Worm (Caenorhabditis elegans) whole organism, young adult: ENCODE measurements around the gene F16F9.3.

Experiments
- C06A6.2 ChIP-seq: fragments of 200-800 bp; sonication (Bioruptor generic); conservative IDR thresholded peaks from 2 replicates; pipeline ENCODE4 v1.3.6; 2022; ENCODE audit warnings: missing genetic modification characterization, missing compliant biosample characterization
- F22D6.2 ChIP-seq: sonication (generic microtip); optimal IDR thresholded peaks from 2 replicates; lab custom pipeline; 2016; ENCODE audit warnings: mild to moderate bottlenecking, missing genetic modification characterization, missing compliant biosample characterization
- F23B12.7 ChIP-seq: sonication (generic microtip); optimal IDR thresholded peaks from 2 replicates; lab custom pipeline; 2017; ENCODE audit warnings: missing genetic modification characterization, mild to moderate bottlenecking, missing compliant biosample characterization, antibody characterized with exemption, moderate library complexity; ENCODE audit not compliant: insufficient read depth
- F33H1.4 ChIP-seq: fragments of 200-800 bp; sonication (Bioruptor generic); IDR thresholded peaks from 2 replicates; pipeline ENCODE4 v1.3.6; 2022; ENCODE audit warnings: missing genetic modification reagents, missing genetic modification characterization, missing compliant biosample characterization
- F55B11.4 ChIP-seq: sonication (generic microtip); optimal IDR thresholded peaks from 2 replicates; lab custom pipeline; 2016; ENCODE audit warnings: missing compliant biosample characterization, missing genetic modification characterization, borderline replicate concordance; ENCODE audit not compliant: insufficient read depth
- K11D2.4 ChIP-seq: fragments of 200-800 bp; sonication (Bioruptor generic); IDR thresholded peaks from 2 replicates; pipeline ENCODE4 v1.3.6; 2022; ENCODE audit warnings: missing genetic modification reagents, missing genetic modification characterization, missing compliant biosample characterization
- K12H6.12 ChIP-seq: fragments of 200-800 bp; sonication (Bioruptor generic); optimal IDR thresholded peaks from 2 replicates; lab custom pipeline; 2018; ENCODE audit warnings: mild to moderate bottlenecking, missing genetic modification characterization, missing compliant biosample characterization
- Y56A3A.18 ChIP-seq: fragments of 200-800 bp; sonication (Bioruptor generic); IDR thresholded peaks from 2 replicates; pipeline ENCODE4 v1.3.6; 2022; ENCODE audit warnings: missing genetic modification reagents, missing genetic modification characterization, missing compliant biosample characterization
- aptf-3 ChIP-seq: fragments of 200-800 bp; sonication (Bioruptor generic); IDR thresholded peaks from 2 replicates; pipeline ENCODE4 v1.3.6; 2022; ENCODE audit warnings: missing genetic modification characterization, missing compliant biosample characterization
- atf-7 ChIP-seq: sonication (generic microtip); optimal IDR thresholded peaks from 2 replicates; lab custom pipeline; 2017; ENCODE audit warnings: mild to moderate bottlenecking, missing genetic modification characterization, missing compliant biosample characterization
- ccch-3 ChIP-seq: fragments of 200-800 bp; sonication (Bioruptor generic); optimal IDR thresholded peaks from 2 replicates; lab custom pipeline; 2018; ENCODE audit warnings: mild to moderate bottlenecking, missing genetic modification characterization, missing compliant biosample characterization
- cebp-2 ChIP-seq: fragments of 200-800 bp; sonication (Bioruptor generic); IDR thresholded peaks from 2 replicates; pipeline ENCODE4 v1.3.6; 2022; ENCODE audit warnings: missing genetic modification characterization, missing compliant biosample characterization
- ceh-91 ChIP-seq: fragments of 200-800 bp; sonication (Bioruptor generic); IDR thresholded peaks from 2 replicates; pipeline ENCODE4 v1.3.6; 2022; ENCODE audit warnings: missing genetic modification reagents, missing genetic modification characterization, missing compliant biosample characterization
- dpl-1 ChIP-seq: fragments of 150-350 bp; optimal IDR thresholded peaks from 2 replicates; lab custom pipeline; 2014; ENCODE audit warnings: missing biosample characterization, missing genetic modification reagents, missing genetic modification characterization
- egl-18 ChIP-seq: fragments of 200-800 bp; sonication (Bioruptor generic); IDR thresholded peaks from 2 replicates; pipeline ENCODE4 v1.3.6; 2022; ENCODE audit warnings: missing genetic modification reagents, missing genetic modification characterization, missing compliant biosample characterization
- egl-44 ChIP-seq: fragments of 200-800 bp; sonication (Bioruptor generic); IDR thresholded peaks from 2 replicates; pipeline ENCODE4 v1.3.6; 2022; ENCODE audit warnings: missing genetic modification reagents, missing genetic modification characterization, missing compliant biosample characterization
- egrh-3 ChIP-seq: fragments of 200-800 bp; sonication (Bioruptor generic); IDR thresholded peaks from 2 replicates; pipeline ENCODE4 v1.3.6; 2022; ENCODE audit warnings: missing genetic modification reagents, missing genetic modification characterization, missing compliant biosample characterization
- ekl-4 ChIP-seq: fragments of 200-800 bp; sonication (Bioruptor generic); IDR thresholded peaks from 2 replicates; pipeline ENCODE4 v1.3.6; 2022; ENCODE audit warnings: missing genetic modification reagents, missing genetic modification characterization, missing compliant biosample characterization
- gei-17 ChIP-seq: fragments of 200-800 bp; sonication (Bioruptor generic); optimal IDR thresholded peaks from 2 replicates; lab custom pipeline; 2018; ENCODE audit warnings: mild to moderate bottlenecking, missing genetic modification characterization, missing compliant biosample characterization
- him-1 ChIP-seq: sonication (generic microtip); optimal IDR thresholded peaks from 2 replicates; lab custom pipeline; 2016; ENCODE audit warnings: missing genotype, missing genetic modification reagents, missing genetic modification characterization, missing compliant biosample characterization
- lin-35 ChIP-seq, 3 experiments: fragments of 150-350 bp in 2 of 3; sonication (generic microtip) in 1 of 3; optimal IDR thresholded peaks; 2 replicates each; lab custom pipeline; 2014 to 2018; ENCODE audit warnings: missing biosample characterization in 3 of 3, missing genetic modification characterization in 3 of 3, missing genetic modification reagents in 3 of 3
- lin-54 ChIP-seq: fragments of 200-800 bp; sonication (Bioruptor generic); optimal IDR thresholded peaks from 2 replicates; lab custom pipeline; 2018; ENCODE audit warnings: mild to moderate bottlenecking, missing genetic modification characterization, missing compliant biosample characterization
- lir-1 ChIP-seq: fragments of 200-800 bp; sonication (Bioruptor generic); conservative IDR thresholded peaks from 2 replicates; pipeline ENCODE4 v1.3.6; 2022; ENCODE audit warnings: missing genetic modification reagents, missing genetic modification characterization, missing compliant biosample characterization
- madf-10 ChIP-seq: sonication (generic microtip); optimal IDR thresholded peaks from 2 replicates; lab custom pipeline; 2016; ENCODE audit warnings: mild to moderate bottlenecking, missing genetic modification characterization, missing compliant biosample characterization
- madf-3 ChIP-seq: fragments of 200-800 bp; sonication (Bioruptor generic); IDR thresholded peaks from 2 replicates; pipeline ENCODE4 v1.3.6; 2022; ENCODE audit warnings: missing genetic modification reagents, missing genetic modification characterization, missing compliant biosample characterization
- madf-8 ChIP-seq: fragments of 200-800 bp; sonication (Bioruptor generic); conservative IDR thresholded peaks from 2 replicates; pipeline ENCODE4 v1.3.6; 2022; ENCODE audit warnings: missing genetic modification reagents, missing genetic modification characterization, missing compliant biosample characterization
- mcd-1 ChIP-seq: fragments of 200-800 bp; sonication (Bioruptor generic); IDR thresholded peaks from 2 replicates; pipeline ENCODE4 v1.3.6; 2022; ENCODE audit warnings: missing genetic modification reagents, missing genetic modification characterization, missing compliant biosample characterization
- mel-28 ChIP-seq: sonication (generic microtip); optimal IDR thresholded peaks from 2 replicates; lab custom pipeline; 2016; ENCODE audit warnings: borderline replicate concordance, mild to moderate bottlenecking, missing genetic modification characterization, missing compliant biosample characterization
- mes-4 ChIP-seq: sonication (generic microtip); optimal IDR thresholded peaks from 2 replicates; lab custom pipeline; 2016; ENCODE audit warnings: missing genotype, missing genetic modification characterization, missing compliant biosample characterization
- nfya-1 ChIP-seq: sonication (generic microtip); optimal IDR thresholded peaks from 2 replicates; lab custom pipeline; 2017; ENCODE audit warnings: antibody characterized with exemption, missing compliant biosample characterization, missing genetic modification characterization, borderline replicate concordance; ENCODE audit not compliant: insufficient read depth
- nhr-120 ChIP-seq: fragments of 200-800 bp; sonication (Bioruptor generic); IDR thresholded peaks from 2 replicates; pipeline ENCODE4 v1.3.6; 2022; ENCODE audit warnings: missing genetic modification characterization, missing compliant biosample characterization
- nhr-27 ChIP-seq: fragments of 200-800 bp; sonication (Bioruptor generic); optimal IDR thresholded peaks from 2 replicates; lab custom pipeline; 2018; ENCODE audit warnings: mild to moderate bottlenecking, missing genetic modification characterization, moderate library complexity, missing compliant biosample characterization
- nhr-80 ChIP-seq: sonication (generic microtip); optimal IDR thresholded peaks from 2 replicates; lab custom pipeline; 2016; ENCODE audit warnings: missing genetic modification characterization, missing compliant biosample characterization
- pha-4 ChIP-seq: fragments of 150-350 bp; sonication (generic microtip); optimal IDR thresholded peaks from 2 replicates; lab custom pipeline; 2014; ENCODE audit warnings: missing biosample characterization, missing genetic modification reagents, missing genetic modification characterization
- rcor-1 ChIP-seq: fragments of 200-800 bp; sonication (Bioruptor generic); IDR thresholded peaks from 2 replicates; pipeline ENCODE4 v1.3.6; 2022; ENCODE audit warnings: missing genetic modification reagents, missing genetic modification characterization, missing compliant biosample characterization
- sptf-2 ChIP-seq: fragments of 200-800 bp; sonication (Bioruptor generic); optimal IDR thresholded peaks from 2 replicates; lab custom pipeline; 2018; ENCODE audit warnings: mild to moderate bottlenecking, missing genetic modification characterization, missing compliant biosample characterization
- xnd-1 ChIP-seq: sonication (generic microtip); optimal IDR thresholded peaks from 2 replicates; lab custom pipeline; 2016; ENCODE audit warnings: missing genotype, missing genetic modification reagents, missing genetic modification characterization, missing compliant biosample characterization
- zim-3 ChIP-seq: sonication (generic microtip); optimal IDR thresholded peaks from 2 replicates; lab custom pipeline; 2017; ENCODE audit warnings: mild to moderate bottlenecking, missing genetic modification characterization, moderate library complexity, missing compliant biosample characterization
- ztf-22 ChIP-seq: fragments of 200-800 bp; sonication (Bioruptor generic); optimal IDR thresholded peaks from 2 replicates; lab custom pipeline; 2018; ENCODE audit warnings: mild to moderate bottlenecking, missing genetic modification characterization, moderate library complexity, missing compliant biosample characterization
- ztf-3 ChIP-seq: fragments of 200-800 bp; sonication (Bioruptor generic); optimal IDR thresholded peaks from 2 replicates; lab custom pipeline; 2018; ENCODE audit warnings: mild to moderate bottlenecking, missing genetic modification characterization, missing compliant biosample characterization
- ztf-6 ChIP-seq: fragments of 200-800 bp; sonication (Bioruptor generic); IDR thresholded peaks from 2 replicates; pipeline ENCODE4 v1.3.6; 2022; ENCODE audit warnings: missing genetic modification reagents, missing genetic modification characterization, missing compliant biosample characterization

F16F9.3 gene

ce11 chrX:8432361-8432760 is 25.1 kb upstream of the F16F9.3 start, which contains the start of gene kin-9:
Gene kin-9, plus strand, starts transcription at chrX:8432661.
- no peak for TF ChIP-seq dpl-1 (GFP tag; lab: Kevin White, UChicago)
- TF ChIP-seq lir-1 (GFP tag; lab: Robert Waterston, UW), result no peak
- TF ChIP-seq rcor-1 (GFP tag; lab: Robert Waterston, UW), result no peak
- no peak for TF ChIP-seq xnd-1 (tag; lab: Kevin White, UChicago)
- no peak for TF ChIP-seq ztf-6 (GFP tag; lab: Robert Waterston, UW)
- TF ChIP-seq F23B12.7 (tag; lab: Kevin White, UChicago), result no peak
- TF ChIP-seq nhr-27 (tag; lab: Kevin White, UChicago), result no peak
- no peak for TF ChIP-seq cebp-2 (GFP tag; lab: Robert Waterston, UW)
- no peak for TF ChIP-seq ccch-3 (GFP tag; lab: Kevin White, UChicago)
- TF ChIP-seq K12H6.12 (tag; lab: Kevin White, UChicago), result no peak
- TF ChIP-seq ekl-4, result no peak
- TF ChIP-seq Y56A3A.18 (GFP tag; lab: Robert Waterston, UW), result no peak
- TF ChIP-seq egl-18 (GFP tag; lab: Robert Waterston, UW), result no peak
- no peak for TF ChIP-seq K11D2.4 (GFP tag; lab: Robert Waterston, UW)
- no peak for TF ChIP-seq nhr-120 (GFP tag; lab: Robert Waterston, UW)
- no peak for TF ChIP-seq lin-54
- TF ChIP-seq egrh-3 (GFP tag; lab: Robert Waterston, UW), result no peak
- no peak for TF ChIP-seq mes-4 (tag; lab: Kevin White, UChicago)
- TF ChIP-seq aptf-3, result no peak
- TF ChIP-seq madf-8 (GFP tag; lab: Robert Waterston, UW), result no peak

- TF ChIP-seq egl-44 (GFP tag; lab: Robert Waterston, UW) (no peak), zim-3 (tag; lab: Kevin White, UChicago) (no peak), egl-18 (GFP tag; lab: Robert Waterston, UW) (no peak), ztf-22 (GFP tag; lab: Kevin White, UChicago) (no peak), him-1 (no peak)
These were observed 18.7 kb upstream of the F16F9.3 start for ce11 chrX:8438756-8439155.

- TF ChIP-seq F22D6.2 (no peak), atf-7 (tag; lab: Kevin White, UChicago) (peak; percentile 22), madf-10 (tag; lab: Kevin White, UChicago) (peak; percentile 20), nhr-80 (tag; lab: Kevin White, UChicago) (peak; percentile 70), nfya-1 (no peak), pha-4 (tag; lab: Kevin White, UChicago) (no peak)
- TF ChIP-seq, all 124 proteins: peak for 3
These were observed 17.2 kb upstream of the F16F9.3 start for ce11 chrX:8440001-8440735.

- no peak for TF ChIP-seq mcd-1 (GFP tag; lab: Robert Waterston, UW)
- TF ChIP-seq madf-3 (GFP tag; lab: Robert Waterston, UW), result no peak
- no peak for TF ChIP-seq egrh-3 (GFP tag; lab: Robert Waterston, UW)
- TF ChIP-seq lin-35 (GFP tag; optimal IDR thresholded peaks at IDR 0.05; lab: Kevin White, UChicago), result no peak
- TF ChIP-seq ccch-3 (GFP tag; lab: Kevin White, UChicago), result no peak
- no peak for TF ChIP-seq F33H1.4 (GFP tag; lab: Robert Waterston, UW)
- TF ChIP-seq K12H6.12 (tag; lab: Kevin White, UChicago), result no peak
- TF ChIP-seq C06A6.2 (GFP tag; lab: Robert Waterston, UW), result no peak
- no peak for TF ChIP-seq ztf-3 (GFP tag; lab: Kevin White, UChicago)
- no peak for TF ChIP-seq gei-17 (GFP tag; lab: Kevin White, UChicago)
- TF ChIP-seq ceh-91, result no peak
- no peak for TF ChIP-seq sptf-2 (GFP tag; lab: Kevin White, UChicago)
- TF ChIP-seq F55B11.4, result no peak
- TF ChIP-seq mel-28 (tag; lab: Kevin White, UChicago), result no peak
These were observed 12.5 kb upstream of the F16F9.3 start for ce11 chrX:8444922-8445321.
